Worm (Caenorhabditis elegans): ENCODE results near the gene ZK512.7.

The ZK512.7 gene

ce11 chrIII:9162634-9163118 is 24.2 kb upstream of the ZK512.7 start, which contains the start of gene dgk-3:
TSS of gene dgk-3 (plus strand) at chrIII:9163068.
- TF ChIP-seq nhr-43 (tag; optimal IDR thresholded peaks at IDR 0.05; ENCODE audit: poor library complexity, severe bottlenecking) (no peak), ztf-4 (tag; optimal IDR thresholded peaks at IDR 0.05) (no peak)

ce11 chrIII:9161553-9161952 is 23.1 kb upstream of the ZK512.7 start, which contains the start of gene ptr-9:
TSS of gene ptr-9 (minus strand) at chrIII:9161653.
- TF ChIP-seq ceh-9 (tag; optimal IDR thresholded peaks at IDR 0.05) (no peak), jun-1 (tag; optimal IDR thresholded peaks at IDR 0.05) (no peak), ztf-4 (tag; optimal IDR thresholded peaks at IDR 0.05) (no peak), tbx-2 (tag; optimal IDR thresholded peaks at IDR 0.05) (no peak), eor-1 (tag; optimal IDR thresholded peaks at IDR 0.05) (no peak), zag-1 (tag; optimal IDR thresholded peaks at IDR 0.05) (no peak), elt-1 (tag; optimal IDR thresholded peaks at IDR 0.05) (no peak), snpc-4 (tag; optimal IDR thresholded peaks at IDR 0.05) (no peak), skn-1 (tag; optimal IDR thresholded peaks at IDR 0.05) (no peak), aly-2 (tag; optimal IDR thresholded peaks at IDR 0.05) (no peak), elt-3 (tag; optimal IDR thresholded peaks at IDR 0.05) (no peak)

ce11 chrIII:9154766-9155165 is 16.3 kb upstream of the ZK512.7 start, which contains the start of gene irld-34:
TSS of gene irld-34 (plus strand) at chrIII:9155066.
- no peak for TF ChIP-seq eor-1 (tag; optimal IDR thresholded peaks at IDR 0.05)
- TF ChIP-seq lin-39 (tag; optimal IDR thresholded peaks at IDR 0.05) = no peak
- TF ChIP-seq egl-27 (tag; optimal IDR thresholded peaks at IDR 0.05) = no peak
- no peak for TF ChIP-seq ceh-82 (tag; optimal IDR thresholded peaks at IDR 0.05)
- no peak for TF ChIP-seq unc-39 (tag; optimal IDR thresholded peaks at IDR 0.05)
- no peak for TF ChIP-seq mml-1 (tag; optimal IDR thresholded peaks at IDR 0.05)
- TF ChIP-seq nhr-12 (tag; optimal IDR thresholded peaks at IDR 0.05) = no peak
- TF ChIP-seq ceh-28 (tag; optimal IDR thresholded peaks at IDR 0.05) = no peak
- no peak for TF ChIP-seq nhr-23 (tag; optimal IDR thresholded peaks at IDR 0.05)
- TF ChIP-seq fkh-2 (tag; optimal IDR thresholded peaks at IDR 0.05) = no peak

ce11 chrIII:9153809-9154208 is 15.3 kb upstream of the ZK512.7 start, which contains the start of gene nhl-1:
TSS of gene nhl-1 (minus strand) at chrIII:9153909.
- TF ChIP-seq lin-39 (tag; optimal IDR thresholded peaks at IDR 0.05) = no peak
- no peak for TF ChIP-seq skn-1 (tag; optimal IDR thresholded peaks at IDR 0.05)
- no peak for TF ChIP-seq elt-3 (tag; optimal IDR thresholded peaks at IDR 0.05)
- no peak for TF ChIP-seq pha-4 (tag; optimal IDR thresholded peaks at IDR 0.05)
- no peak for TF ChIP-seq nhr-11 (tag; optimal IDR thresholded peaks at IDR 0.05)
- no peak for TF ChIP-seq fkh-10 (GFP tag; optimal IDR thresholded peaks at IDR 0.05)
- TF ChIP-seq ama-1 (optimal IDR thresholded peaks at IDR 0.05) = no peak
- TF ChIP-seq ceh-28 (tag; optimal IDR thresholded peaks at IDR 0.05) = no peak
- no peak for TF ChIP-seq fos-1 (tag; optimal IDR thresholded peaks at IDR 0.05)
- no peak for TF ChIP-seq ztf-11 (tag; optimal IDR thresholded peaks at IDR 0.05)
- no peak for TF ChIP-seq egl-27 (tag; optimal IDR thresholded peaks at IDR 0.05)
- no peak for TF ChIP-seq lin-15B (tag; optimal IDR thresholded peaks at IDR 0.05)
- TF ChIP-seq unc-39 (tag; optimal IDR thresholded peaks at IDR 0.05) = no peak
- no peak for TF ChIP-seq jun-1 (tag; optimal IDR thresholded peaks at IDR 0.05)
- no peak for TF ChIP-seq elt-2 (tag; optimal IDR thresholded peaks at IDR 0.05)
- TF ChIP-seq nhr-25 (tag; optimal IDR thresholded peaks at IDR 0.05) = no peak

- TF ChIP-seq lsy-12 (tag; optimal IDR thresholded peaks at IDR 0.05) (no peak), ztf-11 (tag; optimal IDR thresholded peaks at IDR 0.05) (no peak), mdl-1 (tag; optimal IDR thresholded peaks at IDR 0.05) (no peak), nhr-43 (tag; optimal IDR thresholded peaks at IDR 0.05; ENCODE audit: poor library complexity, severe bottlenecking) (no peak), tbx-2 (tag; optimal IDR thresholded peaks at IDR 0.05) (no peak), mml-1 (tag; optimal IDR thresholded peaks at IDR 0.05) (no peak), fkh-10 (GFP tag; optimal IDR thresholded peaks at IDR 0.05) (no peak)
Measured at ce11 chrIII:9152950-9153349, 14.4 kb upstream of the ZK512.7 start.

- TF ChIP-seq nhr-25 (tag; optimal IDR thresholded peaks at IDR 0.05) (no peak), elt-3 (tag; optimal IDR thresholded peaks at IDR 0.05) (no peak), R02D3.7 (tag; optimal IDR thresholded peaks at IDR 0.05) (no peak), nhr-43 (tag; optimal IDR thresholded peaks at IDR 0.05; ENCODE audit: poor library complexity, severe bottlenecking) (no peak), daf-12 (tag; optimal IDR thresholded peaks at IDR 0.05) (no peak), nfya-1 (tag; optimal IDR thresholded peaks at IDR 0.05; ENCODE audit: insufficient read depth) (peak; percentile 52)
Measured at ce11 chrIII:9151782-9152181, 13.3 kb upstream of the ZK512.7 start.

Data from whole organism, L3 larva.